Fruit fly (Drosophila melanogaster) whole organism, embryonic: Measurements from ENCODE around the gene osi.

ENCODE experiments used
- Bteb2 ChIP-seq: fragments of 200-800 bp; sonication (Bioruptor generic); optimal IDR thresholded peaks from 2 replicates; lab custom pipeline; 2016; ENCODE audit warnings: missing biosample characterization, missing genetic modification characterization
- CG10267 ChIP-seq: fragments of 200-800 bp; sonication (Bioruptor generic); optimal IDR thresholded peaks from 2 replicates; lab custom pipeline; 2018; ENCODE audit warnings: missing biosample characterization, mild to moderate bottlenecking, missing genetic modification characterization, moderate library complexity
- CG10321 ChIP-seq: fragments of 200-800 bp; sonication (Bioruptor generic); IDR thresholded peaks from 2 replicates; pipeline ENCODE4 v1.3.6; 2022; ENCODE audit warnings: missing biosample characterization, missing genetic modification characterization
- CG11695 ChIP-seq: fragments of 200-800 bp; sonication (Bioruptor generic); IDR thresholded peaks from 3 replicates; pipeline ENCODE4 v1.3.6; 2022; ENCODE audit warnings: missing biosample characterization, missing genetic modification characterization
- CG12769 ChIP-seq: fragments of 200-800 bp; sonication (Bioruptor generic); optimal IDR thresholded peaks from 2 replicates; lab custom pipeline; 2019; ENCODE audit warnings: missing biosample characterization, mild to moderate bottlenecking, missing genetic modification characterization, moderate library complexity
- CG13624 ChIP-seq: fragments of 200-800 bp; sonication (Bioruptor generic); optimal IDR thresholded peaks from 2 replicates; lab custom pipeline; 2016; ENCODE audit warnings: missing biosample characterization, missing genetic modification characterization
- CG14014 ChIP-seq: fragments of 200-800 bp; sonication (Bioruptor generic); IDR thresholded peaks from 2 replicates; pipeline ENCODE4 v1.3.6; 2022; ENCODE audit warnings: missing biosample characterization, missing genetic modification characterization
- CG15073 ChIP-seq: fragments of 200-800 bp; sonication (Bioruptor generic); optimal IDR thresholded peaks from 2 replicates; lab custom pipeline; 2016; ENCODE audit warnings: missing biosample characterization, missing genetic modification characterization
- CG1529 ChIP-seq: fragments of 200-800 bp; sonication (Bioruptor generic); optimal IDR thresholded peaks from 3 replicates; lab custom pipeline; 2018; ENCODE audit warnings: missing biosample characterization, missing genetic modification characterization
- CG15601 ChIP-seq: fragments of 200-800 bp; sonication (Bioruptor generic); optimal IDR thresholded peaks from 3 replicates; lab custom pipeline; 2019; ENCODE audit warnings: missing biosample characterization, mild to moderate bottlenecking, missing genetic modification characterization, moderate library complexity
- CG16779 ChIP-seq: fragments of 200-800 bp; sonication (Bioruptor generic); IDR thresholded peaks from 2 replicates; pipeline ENCODE4 v1.3.6; 2022; ENCODE audit warnings: missing biosample characterization, missing genetic modification characterization
- CG17328 ChIP-seq: fragments of 200-800 bp; sonication (Bioruptor generic); IDR thresholded peaks from 2 replicates; pipeline ENCODE4 v1.3.6; 2022; ENCODE audit warnings: missing biosample characterization, missing genetic modification characterization
- CG18011 ChIP-seq: fragments of 200-800 bp; sonication (Bioruptor generic); optimal IDR thresholded peaks from 2 replicates; lab custom pipeline; 2017; ENCODE audit warnings: missing biosample characterization, missing genetic modification characterization, mild to moderate bottlenecking, moderate library complexity, missing genotype
- CG1832 ChIP-seq: fragments of 200-800 bp; sonication (Bioruptor generic); optimal IDR thresholded peaks from 2 replicates; lab custom pipeline; 2017; ENCODE audit warnings: missing biosample characterization, mild to moderate bottlenecking, missing genetic modification characterization, inconsistent platforms
- CG2199 ChIP-seq: fragments of 200-800 bp; sonication (Bioruptor generic); IDR thresholded peaks from 3 replicates; pipeline ENCODE4 v1.3.6; 2022; ENCODE audit warnings: missing biosample characterization, missing genetic modification characterization
- CG2678 ChIP-seq: fragments of 200-800 bp; sonication (Bioruptor generic); optimal IDR thresholded peaks from 3 replicates; lab custom pipeline; 2019; ENCODE audit warnings: missing biosample characterization, mild to moderate bottlenecking, missing genetic modification characterization, moderate library complexity
- CG2889 ChIP-seq: fragments of 200-800 bp; sonication (Bioruptor generic); IDR thresholded peaks from 3 replicates; pipeline ENCODE4 v1.3.6; 2022; ENCODE audit warnings: missing biosample characterization, missing genetic modification characterization
- CG3281 ChIP-seq: fragments of 200-800 bp; sonication (Bioruptor generic); optimal IDR thresholded peaks from 3 replicates; lab custom pipeline; 2017; ENCODE audit warnings: missing biosample characterization, mild to moderate bottlenecking, missing genetic modification characterization
- CG3995 ChIP-seq: fragments of 200-800 bp; sonication (Bioruptor generic); optimal IDR thresholded peaks from 3 replicates; lab custom pipeline; 2016; ENCODE audit warnings: missing biosample characterization, missing genetic modification characterization
- CG7556 ChIP-seq: fragments of 200-800 bp; sonication (Bioruptor generic); optimal IDR thresholded peaks from 2 replicates; lab custom pipeline; 2017; ENCODE audit warnings: missing biosample characterization, mild to moderate bottlenecking, missing genetic modification characterization
- CG7745 ChIP-seq: fragments of 200-800 bp; sonication (Bioruptor generic); optimal IDR thresholded peaks from 2 replicates; lab custom pipeline; 2018; ENCODE audit warnings: missing biosample characterization, mild to moderate bottlenecking, missing genetic modification characterization, moderate library complexity
- CoRest ChIP-seq: fragments of 200-800 bp; sonication (Bioruptor generic); optimal IDR thresholded peaks from 3 replicates; lab custom pipeline; 2018; ENCODE audit warnings: missing biosample characterization, mild to moderate bottlenecking, missing genetic modification characterization, moderate library complexity
- Eip74EF ChIP-seq, 2 experiments: fragments of 200-800 bp in 1 of 2; fragments of >200 bp in 1 of 2; sonication (Bioruptor generic) in 1 of 2; optimal IDR thresholded peaks; 2 replicates each; lab custom pipeline; 2017 to 2019; ENCODE audit warnings: missing biosample characterization in 2 of 2, missing genetic modification characterization in 2 of 2, mild to moderate bottlenecking in 1 of 2, moderate library complexity in 1 of 2
- Fer1 ChIP-seq: fragments of 200-800 bp; sonication (Bioruptor generic); optimal IDR thresholded peaks from 2 replicates; lab custom pipeline; 2017; ENCODE audit warnings: missing biosample characterization, mild to moderate bottlenecking, missing genetic modification characterization
- HLH3B ChIP-seq: fragments of 200-800 bp; sonication (Bioruptor generic); IDR thresholded peaks from 2 replicates; pipeline ENCODE4 v1.3.6; 2022; ENCODE audit warnings: missing biosample characterization, missing genetic modification characterization
- HLHmδ ChIP-seq: fragments of 200-800 bp; sonication (Bioruptor generic); optimal IDR thresholded peaks from 2 replicates; lab custom pipeline; 2018; ENCODE audit warnings: missing biosample characterization, mild to moderate bottlenecking, missing genetic modification characterization, moderate library complexity
- Hr3 ChIP-seq: fragments of 200-800 bp; sonication (Bioruptor generic); optimal IDR thresholded peaks from 3 replicates; lab custom pipeline; 2016; ENCODE audit warnings: missing biosample characterization, missing genetic modification characterization
- Jarid2 ChIP-seq: fragments of 200-800 bp; sonication (Bioruptor generic); optimal IDR thresholded peaks from 3 replicates; lab custom pipeline; 2017; ENCODE audit warnings: mild to moderate bottlenecking, missing biosample characterization, missing genetic modification reagents, missing genetic modification characterization
- Mad ChIP-seq: fragments of 200-800 bp; sonication (Bioruptor generic); optimal IDR thresholded peaks from 2 replicates; lab custom pipeline; 2016; ENCODE audit warnings: missing biosample characterization, missing genetic modification characterization
- Rfx ChIP-seq: fragments of 200-800 bp; sonication (Bioruptor generic); IDR thresholded peaks from 2 replicates; pipeline ENCODE4 v1.3.6; 2022; ENCODE audit warnings: missing biosample characterization, missing genetic modification characterization
- Sox102F ChIP-seq: fragments of 200-800 bp; sonication (Bioruptor generic); optimal IDR thresholded peaks from 2 replicates; lab custom pipeline; 2018; ENCODE audit warnings: missing biosample characterization, mild to moderate bottlenecking, missing genetic modification characterization, moderate library complexity
- TFAM ChIP-seq: fragments of 200-800 bp; sonication (Bioruptor generic); optimal IDR thresholded peaks from 2 replicates; lab custom pipeline; 2017; ENCODE audit warnings: missing biosample characterization, missing genetic modification characterization, inconsistent platforms
- amos ChIP-seq: fragments of 200-800 bp; sonication (Bioruptor generic); IDR thresholded peaks from 2 replicates; pipeline ENCODE4 v1.3.6; 2022; ENCODE audit warnings: missing biosample characterization, missing genetic modification characterization; ENCODE audit not compliant: partially characterized antibody
- cad ChIP-seq: fragments of >200 bp; optimal IDR thresholded peaks from 2 replicates; lab custom pipeline; 2017; ENCODE audit warnings: missing biosample characterization, missing genetic modification characterization
- crc ChIP-seq: fragments of 200-800 bp; sonication (Bioruptor generic); optimal IDR thresholded peaks from 2 replicates; lab custom pipeline; 2016; ENCODE audit warnings: missing biosample characterization, missing genetic modification characterization
- exex ChIP-seq: fragments of 200-800 bp; sonication (Bioruptor generic); optimal IDR thresholded peaks from 4 replicates; lab custom pipeline; 2018; ENCODE audit warnings: missing biosample characterization, mild to moderate bottlenecking, missing genetic modification characterization, moderate library complexity
- fu2 ChIP-seq: fragments of 200-800 bp; sonication (Bioruptor generic); optimal IDR thresholded peaks from 2 replicates; lab custom pipeline; 2016; ENCODE audit warnings: missing biosample characterization, missing genetic modification characterization
- jing ChIP-seq: fragments of 200-800 bp; sonication (Bioruptor generic); optimal IDR thresholded peaks from 2 replicates; lab custom pipeline; 2018; ENCODE audit warnings: missing biosample characterization, mild to moderate bottlenecking, missing genetic modification characterization
- lilli ChIP-seq: fragments of 200-800 bp; sonication (Bioruptor generic); optimal IDR thresholded peaks from 3 replicates; lab custom pipeline; 2016; ENCODE audit warnings: missing biosample characterization, missing genetic modification characterization
- pros ChIP-seq: fragments of 200-800 bp; sonication (Bioruptor generic); optimal IDR thresholded peaks from 3 replicates; lab custom pipeline; 2019; ENCODE audit warnings: missing biosample characterization, mild to moderate bottlenecking, missing genetic modification characterization, moderate library complexity
- psq ChIP-seq: fragments of 200-800 bp; sonication (Bioruptor generic); optimal IDR thresholded peaks from 2 replicates; lab custom pipeline; 2017; ENCODE audit warnings: missing biosample characterization, missing genetic modification characterization
- ranshi ChIP-seq: fragments of 200-800 bp; sonication (Bioruptor generic); IDR thresholded peaks from 2 replicates; pipeline ENCODE4 v1.3.6; 2022; ENCODE audit warnings: missing biosample characterization, missing genetic modification characterization
- schlank ChIP-seq: fragments of 200-800 bp; sonication (Bioruptor generic); optimal IDR thresholded peaks from 2 replicates; lab custom pipeline; 2018; ENCODE audit warnings: missing biosample characterization, mild to moderate bottlenecking, missing genetic modification characterization
- shn ChIP-seq: fragments of 200-800 bp; sonication (Bioruptor generic); optimal IDR thresholded peaks from 3 replicates; lab custom pipeline; 2016; ENCODE audit warnings: missing biosample characterization, missing genetic modification characterization
- slbo ChIP-seq: fragments of 200-800 bp; sonication (Bioruptor generic); IDR thresholded peaks from 2 replicates; pipeline ENCODE4 v1.3.6; 2022; ENCODE audit warnings: missing biosample characterization, missing genetic modification characterization
- stwl ChIP-seq: fragments of 200-800 bp; sonication (Bioruptor generic); optimal IDR thresholded peaks from 3 replicates; lab custom pipeline; 2018; ENCODE audit warnings: missing biosample characterization, mild to moderate bottlenecking, missing genetic modification characterization, moderate library complexity
- tio ChIP-seq: fragments of 200-800 bp; sonication (Bioruptor generic); optimal IDR thresholded peaks from 2 replicates; lab custom pipeline; 2017; ENCODE audit warnings: missing biosample characterization, missing genetic modification characterization, inconsistent platforms
- zfh1 ChIP-seq: fragments of 200-800 bp; sonication (Bioruptor generic); IDR thresholded peaks from 3 replicates; pipeline ENCODE4 v1.3.6; 2022; ENCODE audit warnings: missing biosample characterization, missing genetic modification characterization

osi gene

DNA sequence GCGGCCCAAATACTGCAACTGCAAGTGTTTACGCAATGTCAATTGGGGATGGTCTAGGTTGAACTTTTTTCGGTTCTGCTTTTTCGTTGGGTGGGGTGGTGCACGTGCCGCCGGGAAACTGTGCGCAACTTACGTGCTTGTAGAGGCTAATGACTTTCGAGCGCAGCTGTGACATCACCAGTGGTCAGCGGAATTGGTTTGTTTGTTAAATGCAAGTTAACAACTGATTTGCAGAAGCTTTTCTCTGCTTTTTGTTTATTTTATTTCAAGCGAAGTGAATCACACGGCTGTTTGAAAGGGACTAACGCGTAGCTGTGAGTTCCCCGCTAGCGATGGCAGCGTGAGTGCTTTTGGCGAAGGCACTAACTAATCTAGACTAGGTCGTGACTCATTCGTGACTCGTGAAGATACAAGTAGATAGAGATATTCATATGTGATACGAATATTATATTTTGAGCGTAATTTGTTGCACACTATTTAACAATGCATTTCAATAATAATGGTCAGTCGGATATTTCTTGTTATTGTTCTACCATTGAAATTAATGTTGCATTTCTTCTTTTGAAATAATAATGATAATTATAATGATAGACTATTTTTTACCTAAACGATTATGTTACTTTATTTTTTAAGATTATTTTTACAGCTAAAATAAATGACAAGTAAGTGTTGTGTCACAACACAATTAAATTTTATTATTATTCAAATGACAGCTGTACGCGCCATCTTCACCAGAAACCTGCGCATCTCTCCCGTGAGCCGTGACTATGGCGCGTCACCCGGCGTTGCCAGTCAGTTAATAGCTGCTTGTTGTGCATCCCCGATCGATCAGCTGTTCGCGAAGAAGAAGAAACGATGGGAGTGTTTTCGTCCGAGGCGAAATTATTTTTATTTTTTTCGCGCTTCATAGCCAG lies at the start of gene osi, which contains the start of gene tweek (continued):
- TF ChIP-seq jing (GFP tag; lab: Kevin White, UChicago): peak; percentile 29
- no peak for TF ChIP-seq pros (GFP tag; lab: Kevin White, UChicago)
- peak; percentile 34 for TF ChIP-seq stwl
- peak; percentile 87 for TF ChIP-seq Rfx (GFP tag; lab: Robert Waterston, UW)
- TF ChIP-seq CG1529: no peak
- peak; percentile 94 for TF ChIP-seq amos (GFP tag; lab: Robert Waterston, UW)
- TF ChIP-seq CG12769 (tag; lab: Kevin White, UChicago): peak; percentile 25
- 0 out of 2 replicates have a peak, but pooled peaks have one; percentile 11 for TF ChIP-seq CG16779 (GFP tag; lab: Robert Waterston, UW)
- peak; percentile 21 for TF ChIP-seq crc (GFP tag; lab: Kevin White, UChicago)
- no peak for TF ChIP-seq CG13624 (GFP tag; lab: Kevin White, UChicago)
- TF ChIP-seq CG7556 (GFP tag; lab: Kevin White, UChicago): peak; percentile 69
- no peak for TF ChIP-seq CG3281 (GFP tag; lab: Kevin White, UChicago)
- peak; percentile 94 for TF ChIP-seq CG3995 (GFP tag; lab: Kevin White, UChicago)
- peak; percentile 28 for TF ChIP-seq shn (GFP tag; lab: Kevin White, UChicago)
- no peak for TF ChIP-seq Sox102F (GFP tag; lab: Kevin White, UChicago)
- peak; percentile 56 for TF ChIP-seq Fer1 (GFP tag; lab: Kevin White, UChicago)
- TF ChIP-seq CG2678 (tag; lab: Kevin White, UChicago): no peak
- TF ChIP-seq TFAM (GFP tag; lab: Kevin White, UChicago): no peak
- TF ChIP-seq Hr3: peak; percentile 86
- TF ChIP-seq tio (GFP tag; lab: Kevin White, UChicago): peak; percentile 88
- TF ChIP-seq CG7745 (tag; lab: Kevin White, UChicago): no peak
- 0 out of 3 replicates have a peak, but pooled peaks have one; percentile 38 for TF ChIP-seq CG2889 (GFP tag; lab: Robert Waterston, UW)
- TF ChIP-seq CG1832 (GFP tag; lab: Kevin White, UChicago): no peak
- no peak for TF ChIP-seq cad (GFP tag; lab: Kevin White, UChicago)
- TF ChIP-seq Eip74EF (GFP tag; optimal IDR thresholded peaks at IDR 0.05; lab: Kevin White, UChicago): no peak
- TF ChIP-seq exex: no peak
- peak; percentile 12; the same call in 1 of the 3 replicates for TF ChIP-seq CG2199 (GFP tag; lab: Robert Waterston, UW)
- no peak for TF ChIP-seq CG11695 (GFP tag; lab: Robert Waterston, UW)
- no peak for TF ChIP-seq CG10321 (GFP tag; lab: Robert Waterston, UW)
- no peak for TF ChIP-seq psq
- peak; percentile 89 for TF ChIP-seq slbo (GFP tag; lab: Robert Waterston, UW)
- peak; percentile 4 for TF ChIP-seq CG18011 (GFP tag; lab: Kevin White, UChicago)
- TF ChIP-seq CG15073 (GFP tag; lab: Kevin White, UChicago): peak; percentile 16
- no peak for TF ChIP-seq CG15601 (tag; lab: Kevin White, UChicago)
- no peak for TF ChIP-seq HLHmδ
- TF ChIP-seq lilli: peak; percentile 66
- 0 out of 2 replicates have a peak, but pooled peaks have one; percentile 8 for TF ChIP-seq CG17328 (GFP tag; lab: Robert Waterston, UW)
- peak; percentile 21; the same call in 1 of the 2 replicates for TF ChIP-seq ranshi
- peak; percentile 56 for TF ChIP-seq Bteb2 (GFP tag; lab: Kevin White, UChicago)
- TF ChIP-seq Jarid2: peak; percentile 60
- TF ChIP-seq CoRest (tag; lab: Kevin White, UChicago): peak; percentile 81
- TF ChIP-seq schlank (tag; lab: Kevin White, UChicago): no peak
- TF ChIP-seq zfh1 (GFP tag; lab: Robert Waterston, UW): no peak
- peak; percentile 33 for TF ChIP-seq CG10267
- TF ChIP-seq fu2 (GFP tag; lab: Kevin White, UChicago): peak; percentile 56
- no peak for TF ChIP-seq HLH3B (GFP tag; lab: Robert Waterston, UW)
- TF ChIP-seq CG14014 (GFP tag; lab: Robert Waterston, UW): no peak
- no peak for TF ChIP-seq Mad (GFP tag; lab: Kevin White, UChicago)
